Fruit fly (Drosophila melanogaster): Measurements from ENCODE around the gene CG13398.

The CG13398 gene

dm6 chr2L:8393122-8393521 lies 21.9 kb downstream of the CG13398 start, which contains the start of gene Acp29AB:
Acp29AB (minus strand) TSS chr2L:8393222.
- TF ChIP-seq Drgx (GFP tag; IDR thresholded peaks at IDR 0.05), result no peak
- TF ChIP-seq caup (GFP tag; optimal IDR thresholded peaks at IDR 0.05; ENCODE audit: severe bottlenecking), result no peak
- TF ChIP-seq CG17328 (GFP tag; IDR thresholded peaks at IDR 0.05), result no peak
- no peak for TF ChIP-seq CG7839 (tag; optimal IDR thresholded peaks at IDR 0.05)
- TF ChIP-seq gsb (GFP tag; IDR thresholded peaks at IDR 0.05), result no peak
- no peak for TF ChIP-seq Camta (GFP tag; optimal IDR thresholded peaks at IDR 0.05)
- TF ChIP-seq CG1529 (GFP tag; optimal IDR thresholded peaks at IDR 0.05), result no peak
- no peak for TF ChIP-seq CG9932 (GFP tag; IDR thresholded peaks at IDR 0.05)
- no peak for TF ChIP-seq pb (GFP tag; optimal IDR thresholded peaks at IDR 0.05)
- TF ChIP-seq CG11085 (GFP tag; IDR thresholded peaks at IDR 0.05), result no peak
- TF ChIP-seq peb (GFP tag; IDR thresholded peaks at IDR 0.05), result no peak
- TF ChIP-seq cas (GFP tag; IDR thresholded peaks at IDR 0.05), result no peak
- no peak for TF ChIP-seq lab (GFP tag; optimal IDR thresholded peaks at IDR 0.05)
- no peak for TF ChIP-seq Bgb (GFP tag; IDR thresholded peaks at IDR 0.05; ENCODE audit: partially characterized antibody)
- TF ChIP-seq CG8089 (GFP tag; optimal IDR thresholded peaks at IDR 0.05), result no peak
- no peak for TF ChIP-seq nom (GFP tag; optimal IDR thresholded peaks at IDR 0.05)
- TF ChIP-seq Optix (GFP tag; IDR thresholded peaks at IDR 0.05), result no peak
- TF ChIP-seq dysf (GFP tag; IDR thresholded peaks at IDR 0.05), result no peak
- no peak for TF ChIP-seq Hand (GFP tag; optimal IDR thresholded peaks at IDR 0.05)
- TF ChIP-seq schlank (tag; optimal IDR thresholded peaks at IDR 0.05), result no peak

- TF ChIP-seq sens (GFP tag) (peak; percentile 21), CG1024 (GFP tag; IDR thresholded peaks at IDR 0.05) (no peak)
Measured at dm6 chr2L:8392298-8392697, 22.8 kb downstream of the CG13398 start, which contains the start of gene CG42820. CG42820 (minus strand) TSS chr2L:8392398.

- peak; percentile 21 for TF ChIP-seq kni (GFP tag; optimal IDR thresholded peaks at IDR 0.05)
- no peak for TF ChIP-seq CG9817 (tag; optimal IDR thresholded peaks at IDR 0.05)
Measured at dm6 chr2L:8389231-8389630, 25.8 kb downstream of the CG13398 start, which contains the start of gene CG42819. CG42819 (minus strand) TSS chr2L:8389331.

- TF ChIP-seq lov (optimal IDR thresholded peaks at IDR 0.05) (no peak), lov (GFP tag; IDR thresholded peaks at IDR 0.05) (0 out of 3 replicates have a peak, but pooled peaks have one; percentile 30), fd102C (GFP tag; optimal IDR thresholded peaks at IDR 0.05) (no peak), grn (GFP tag; optimal IDR thresholded peaks at IDR 0.05) (no peak), da (GFP tag; optimal IDR thresholded peaks at IDR 0.05) (no peak)
Measured at dm6 chr2L:8385849-8386248, 29.2 kb downstream of the CG13398 start.

DNA sequence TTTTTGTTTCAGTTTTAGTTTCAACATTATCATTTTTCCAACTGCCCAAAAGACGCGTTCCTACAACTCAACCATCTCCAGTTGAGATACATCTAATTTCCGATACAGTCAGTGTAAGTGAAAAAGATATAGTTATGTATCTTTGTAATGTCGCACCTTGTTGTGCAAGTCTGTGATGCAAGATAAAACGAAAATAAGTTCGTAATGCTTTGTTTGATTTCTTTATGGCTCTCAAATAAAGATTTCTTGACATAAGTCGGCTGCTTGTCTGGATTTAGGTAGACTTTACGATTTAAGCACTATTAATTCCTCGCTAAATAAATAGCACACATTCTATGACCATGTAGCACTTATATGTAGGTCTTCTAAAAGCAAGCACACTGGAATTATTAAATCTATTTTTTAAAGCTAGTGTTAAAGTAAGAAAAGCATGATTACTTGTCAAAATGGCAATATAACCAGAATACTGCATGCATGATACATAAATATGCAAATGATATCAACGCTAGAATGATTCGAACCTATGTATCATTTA lies 30.0 kb downstream of the CG13398 start:
- no peak for TF ChIP-seq CG8388 (GFP tag; optimal IDR thresholded peaks at IDR 0.05)
- no peak for TF ChIP-seq zf30C (GFP tag; optimal IDR thresholded peaks at IDR 0.05)
- TF ChIP-seq CG15269 (tag; optimal IDR thresholded peaks at IDR 0.05), result no peak
- no peak for TF ChIP-seq chm (GFP tag; IDR thresholded peaks at IDR 0.05)
- peak; percentile 7 for TF ChIP-seq CG17385 (GFP tag; optimal IDR thresholded peaks at IDR 0.05)
- no peak for TF ChIP-seq Gsc (GFP tag; IDR thresholded peaks at IDR 0.05)
- peak; percentile 38 for TF ChIP-seq Asciz (GFP tag; optimal IDR thresholded peaks at IDR 0.05)
- no peak for TF ChIP-seq lab (GFP tag; optimal IDR thresholded peaks at IDR 0.05)
- no peak for TF ChIP-seq HmgZ (tag; optimal IDR thresholded peaks at IDR 0.05)
- no peak for TF ChIP-seq CG8924 (tag; optimal IDR thresholded peaks at IDR 0.05)
- TF ChIP-seq ATbp (GFP tag; optimal IDR thresholded peaks at IDR 0.05), result peak; percentile 35
- peak in 1 of 2 experiments; percentile 79 for TF ChIP-seq Pdp1 (GFP tag; optimal IDR thresholded peaks at IDR 0.05)
- TF ChIP-seq CG12071 (GFP tag; optimal IDR thresholded peaks at IDR 0.05), result peak; percentile 19
- TF ChIP-seq CG1603 (tag; optimal IDR thresholded peaks at IDR 0.05), result peak; percentile 5
- TF ChIP-seq CG13296 (GFP tag; optimal IDR thresholded peaks at IDR 0.05), result peak; percentile 32
- TF ChIP-seq BtbVII (GFP tag; optimal IDR thresholded peaks at IDR 0.05), result no peak
- TF ChIP-seq pita (GFP tag; optimal IDR thresholded peaks at IDR 0.05), result no peak
- TF ChIP-seq sens (GFP tag), result peak; percentile 81

Measured in whole organism, embryonic.